Fruit fly (Drosophila melanogaster) whole organism, embryonic: Measurements from ENCODE around the gene Sox100B.

Experiments
- Adf1 ChIP-seq: fragments of 200-800 bp; sonication (Bioruptor generic); IDR thresholded peaks from 2 replicates; pipeline ENCODE4 v1.3.6; 2022; ENCODE audit warnings: missing biosample characterization, missing genetic modification characterization
- CG10654 ChIP-seq: fragments of 200-800 bp; sonication (Bioruptor generic); optimal IDR thresholded peaks from 2 replicates; lab custom pipeline; 2016; ENCODE audit warnings: missing biosample characterization, missing genetic modification characterization
- CG10959 ChIP-seq: fragments of 200-800 bp; sonication (Bioruptor generic); IDR thresholded peaks from 2 replicates; pipeline ENCODE4 v1.3.6; 2022; ENCODE audit warnings: missing biosample characterization, missing genetic modification characterization
- CG11696 ChIP-seq: fragments of 200-800 bp; sonication (Bioruptor generic); IDR thresholded peaks from 2 replicates; pipeline ENCODE4 v1.3.6; 2022; ENCODE audit warnings: missing biosample characterization, missing genetic modification characterization
- CG12744 ChIP-seq: fragments of 200-800 bp; sonication (Bioruptor generic); optimal IDR thresholded peaks from 2 replicates; lab custom pipeline; 2016; ENCODE audit warnings: missing biosample characterization, missing genetic modification characterization
- CG14965 ChIP-seq: fragments of 200-800 bp; sonication (Bioruptor generic); optimal IDR thresholded peaks from 2 replicates; lab custom pipeline; 2016; ENCODE audit warnings: missing biosample characterization, missing genetic modification characterization, borderline replicate concordance
- CG1529 ChIP-seq: fragments of 200-800 bp; sonication (Bioruptor generic); optimal IDR thresholded peaks from 3 replicates; lab custom pipeline; 2018; ENCODE audit warnings: missing biosample characterization, missing genetic modification characterization
- CG16863 ChIP-seq: fragments of 200-800 bp; sonication (Bioruptor generic); optimal IDR thresholded peaks from 3 replicates; lab custom pipeline; 2016; ENCODE audit warnings: missing biosample characterization, missing genetic modification characterization
- CG2199 ChIP-seq: fragments of 200-800 bp; sonication (Bioruptor generic); IDR thresholded peaks from 3 replicates; pipeline ENCODE4 v1.3.6; 2022; ENCODE audit warnings: missing biosample characterization, missing genetic modification characterization
- CG2202 ChIP-seq: fragments of 200-800 bp; sonication (Bioruptor generic); optimal IDR thresholded peaks from 2 replicates; lab custom pipeline; 2018; ENCODE audit warnings: missing biosample characterization, mild to moderate bottlenecking, missing genetic modification characterization
- CG3065 ChIP-seq: fragments of 200-800 bp; sonication (Bioruptor generic); optimal IDR thresholded peaks from 2 replicates; lab custom pipeline; 2016; ENCODE audit warnings: missing biosample characterization, missing genetic modification characterization
- CG3838 ChIP-seq: fragments of 200-800 bp; sonication (Bioruptor generic); optimal IDR thresholded peaks from 3 replicates; lab custom pipeline; 2016; ENCODE audit warnings: missing biosample characterization, missing genetic modification characterization
- CG4617 ChIP-seq: fragments of 200-800 bp; sonication (Bioruptor generic); optimal IDR thresholded peaks from 3 replicates; lab custom pipeline; 2016; ENCODE audit warnings: missing biosample characterization, missing genetic modification characterization, borderline replicate concordance
- CG6254 ChIP-seq: fragments of 200-800 bp; sonication (Bioruptor generic); optimal IDR thresholded peaks from 3 replicates; lab custom pipeline; 2017; ENCODE audit warnings: mild to moderate bottlenecking, missing biosample characterization, missing genetic modification reagents, missing genetic modification characterization
- CG7271 ChIP-seq: fragments of 200-800 bp; sonication (Bioruptor generic); optimal IDR thresholded peaks from 2 replicates; lab custom pipeline; 2018; ENCODE audit warnings: missing biosample characterization, mild to moderate bottlenecking, missing genetic modification characterization, moderate library complexity
- CG7556 ChIP-seq: fragments of 200-800 bp; sonication (Bioruptor generic); optimal IDR thresholded peaks from 2 replicates; lab custom pipeline; 2017; ENCODE audit warnings: missing biosample characterization, mild to moderate bottlenecking, missing genetic modification characterization
- CG8290 ChIP-seq, 3 experiments: fragments of 200-800 bp; sonication (Bioruptor generic); optimal IDR thresholded peaks; 2 replicates each; lab custom pipeline; 2016 to 2019; ENCODE audit warnings: missing biosample characterization in 3 of 3, missing genetic modification characterization in 3 of 3, mild to moderate bottlenecking in 2 of 3, moderate library complexity in 1 of 3
- Dp ChIP-seq: fragments of 200-800 bp; sonication (Bioruptor generic); optimal IDR thresholded peaks from 2 replicates; lab custom pipeline; 2018; ENCODE audit warnings: missing biosample characterization, mild to moderate bottlenecking, missing genetic modification characterization, moderate library complexity
- E2f2 ChIP-seq: fragments of 200-800 bp; sonication (Bioruptor generic); IDR thresholded peaks from 2 replicates; pipeline ENCODE4 v1.3.6; 2022; ENCODE audit warnings: missing biosample characterization, missing genetic modification characterization
- Hsf ChIP-seq: fragments of 200-800 bp; sonication (Bioruptor generic); optimal IDR thresholded peaks from 3 replicates; lab custom pipeline; 2016; ENCODE audit warnings: missing biosample characterization, missing genetic modification characterization
- Max ChIP-seq: fragments of 200-800 bp; sonication (Bioruptor generic); optimal IDR thresholded peaks from 2 replicates; lab custom pipeline; 2016; ENCODE audit warnings: missing biosample characterization, mild to moderate bottlenecking, missing genetic modification characterization
- Myb ChIP-seq: fragments of 200-800 bp; sonication (Bioruptor generic); optimal IDR thresholded peaks from 2 replicates; lab custom pipeline; 2016; ENCODE audit warnings: missing biosample characterization, missing genetic modification characterization
- Nf-YB ChIP-seq: fragments of 200-800 bp; sonication (Bioruptor generic); optimal IDR thresholded peaks from 3 replicates; lab custom pipeline; 2019; ENCODE audit warnings: missing biosample characterization, mild to moderate bottlenecking, missing genetic modification characterization, moderate library complexity
- NfI ChIP-seq: fragments of 200-800 bp; sonication (Bioruptor generic); optimal IDR thresholded peaks from 3 replicates; lab custom pipeline; 2018; ENCODE audit warnings: missing biosample characterization, mild to moderate bottlenecking, missing genetic modification characterization, moderate library complexity
- Opbp ChIP-seq: fragments of 200-800 bp; sonication (Bioruptor generic); IDR thresholded peaks from 3 replicates; pipeline ENCODE4 v1.3.6; 2022; ENCODE audit warnings: missing biosample characterization, missing genetic modification characterization; ENCODE audit not compliant: partially characterized antibody
- Poxn ChIP-seq: fragments of 200-800 bp; sonication (Bioruptor generic); IDR thresholded peaks from 2 replicates; pipeline ENCODE4 v1.3.6; 2022; ENCODE audit warnings: missing biosample characterization, missing genetic modification characterization
- Six4 ChIP-seq: fragments of 200-800 bp; sonication (Bioruptor generic); optimal IDR thresholded peaks from 2 replicates; lab custom pipeline; 2016; ENCODE audit warnings: missing biosample characterization, missing genetic modification characterization
- TFAM ChIP-seq: fragments of 200-800 bp; sonication (Bioruptor generic); optimal IDR thresholded peaks from 2 replicates; lab custom pipeline; 2017; ENCODE audit warnings: missing biosample characterization, missing genetic modification characterization, inconsistent platforms
- amos ChIP-seq: fragments of 200-800 bp; sonication (Bioruptor generic); IDR thresholded peaks from 2 replicates; pipeline ENCODE4 v1.3.6; 2022; ENCODE audit warnings: missing biosample characterization, missing genetic modification characterization; ENCODE audit not compliant: partially characterized antibody
- ato ChIP-seq: fragments of 200-800 bp; sonication (Bioruptor generic); IDR thresholded peaks from 2 replicates; pipeline ENCODE4 v1.3.6; 2022; ENCODE audit warnings: missing biosample characterization, missing genetic modification characterization; ENCODE audit not compliant: partially characterized antibody
- bigmax ChIP-seq: fragments of 200-800 bp; sonication (Bioruptor generic); optimal IDR thresholded peaks from 2 replicates; lab custom pipeline; 2018; ENCODE audit warnings: missing biosample characterization, mild to moderate bottlenecking, missing genetic modification characterization
- chm ChIP-seq: fragments of 200-800 bp; sonication (Bioruptor generic); IDR thresholded peaks from 2 replicates; pipeline ENCODE4 v1.3.6; 2022; ENCODE audit warnings: missing biosample characterization, missing genetic modification characterization
- chn ChIP-seq: fragments of 200-800 bp; sonication (Bioruptor generic); optimal IDR thresholded peaks from 2 replicates; lab custom pipeline; 2016; ENCODE audit warnings: missing biosample characterization, missing genetic modification characterization
- crol ChIP-seq: fragments of 200-800 bp; sonication (Bioruptor generic); IDR thresholded peaks from 2 replicates; pipeline ENCODE4 v1.3.6; 2022; ENCODE audit warnings: missing biosample characterization, missing genetic modification characterization
- dpn ChIP-seq, 2 experiments: fragments of 200-800 bp; sonication (Bioruptor generic); optimal IDR thresholded peaks; 3 replicates each; lab custom pipeline; 2016; ENCODE audit warnings: missing biosample characterization in 2 of 2, missing genetic modification characterization in 2 of 2
- gt ChIP-seq: fragments of 200-800 bp; sonication (Bioruptor generic); IDR thresholded peaks from 2 replicates; pipeline ENCODE4 v1.3.6; 2022; ENCODE audit warnings: missing biosample characterization, missing genetic modification characterization
- ken ChIP-seq: fragments of 200-800 bp; sonication (Bioruptor generic); IDR thresholded peaks from 3 replicates; pipeline ENCODE4 v1.3.6; 2022; ENCODE audit warnings: missing biosample characterization, missing genetic modification characterization
- lbe ChIP-seq: fragments of 200-800 bp; sonication (Bioruptor generic); optimal IDR thresholded peaks from 2 replicates; lab custom pipeline; 2016; ENCODE audit warnings: missing biosample characterization, mild to moderate bottlenecking, missing genetic modification characterization
- lola ChIP-seq, 3 experiments: fragments of >200 bp in 2 of 3; fragments of 200-800 bp in 1 of 3; sonication (Bioruptor generic) in 1 of 3; optimal IDR thresholded peaks; 2 replicates each; lab custom pipeline; 2017 to 2019; ENCODE audit warnings: missing biosample characterization in 3 of 3, missing genetic modification characterization in 3 of 3, mild to moderate bottlenecking in 1 of 3, moderate library complexity in 1 of 3
- maf-S ChIP-seq: fragments of 200-800 bp; sonication (Bioruptor generic); optimal IDR thresholded peaks from 2 replicates; lab custom pipeline; 2016; ENCODE audit warnings: missing biosample characterization, missing genetic modification characterization
- mld ChIP-seq: fragments of 200-800 bp; sonication (Bioruptor generic); IDR thresholded peaks from 3 replicates; pipeline ENCODE4 v1.3.6; 2022; ENCODE audit warnings: missing biosample characterization, missing genetic modification characterization; ENCODE audit not compliant: partially characterized antibody
- onecut ChIP-seq: fragments of 200-800 bp; sonication (Bioruptor generic); IDR thresholded peaks from 2 replicates; pipeline ENCODE4 v1.3.6; 2022; ENCODE audit warnings: missing biosample characterization, missing genetic modification characterization
- phol ChIP-seq: fragments of 200-800 bp; sonication (Bioruptor generic); optimal IDR thresholded peaks from 3 replicates; lab custom pipeline; 2018; ENCODE audit warnings: missing biosample characterization, mild to moderate bottlenecking, missing genetic modification characterization, moderate library complexity
- prd ChIP-seq, 3 experiments: fragments of >200 bp in 2 of 3; fragments of 200-800 bp in 1 of 3; sonication (Bioruptor generic) in 1 of 3; optimal IDR thresholded peaks in 2 of 3; IDR thresholded peaks in 1 of 3; 2 replicates in 2 of 3; 3 replicates in 1 of 3; pipeline versions ENCODE4 v1.3.6 to Lab custom; 2017 to 2022; ENCODE audit warnings: missing biosample characterization in 1 of 3, missing genetic modification characterization in 1 of 3
- pum ChIP-seq: fragments of 200-800 bp; sonication (Bioruptor generic); optimal IDR thresholded peaks from 2 replicates; lab custom pipeline; 2016; ENCODE audit warnings: missing biosample characterization, missing genetic modification characterization
- repo ChIP-seq: fragments of 200-800 bp; sonication (Bioruptor generic); optimal IDR thresholded peaks from 2 replicates; lab custom pipeline; 2016; ENCODE audit warnings: missing biosample characterization, missing genetic modification characterization
- sd ChIP-seq: fragments of 200-800 bp; sonication (Bioruptor generic); optimal IDR thresholded peaks from 3 replicates; lab custom pipeline; 2018; ENCODE audit warnings: missing biosample characterization, mild to moderate bottlenecking, missing genetic modification characterization, moderate library complexity
- slbo ChIP-seq: fragments of 200-800 bp; sonication (Bioruptor generic); IDR thresholded peaks from 2 replicates; pipeline ENCODE4 v1.3.6; 2022; ENCODE audit warnings: missing biosample characterization, missing genetic modification characterization
- ssp ChIP-seq: fragments of 200-800 bp; sonication (Bioruptor generic); IDR thresholded peaks from 2 replicates; pipeline ENCODE4 v1.3.6; 2022; ENCODE audit warnings: missing biosample characterization, missing genetic modification characterization

Sox100B gene

DNA sequence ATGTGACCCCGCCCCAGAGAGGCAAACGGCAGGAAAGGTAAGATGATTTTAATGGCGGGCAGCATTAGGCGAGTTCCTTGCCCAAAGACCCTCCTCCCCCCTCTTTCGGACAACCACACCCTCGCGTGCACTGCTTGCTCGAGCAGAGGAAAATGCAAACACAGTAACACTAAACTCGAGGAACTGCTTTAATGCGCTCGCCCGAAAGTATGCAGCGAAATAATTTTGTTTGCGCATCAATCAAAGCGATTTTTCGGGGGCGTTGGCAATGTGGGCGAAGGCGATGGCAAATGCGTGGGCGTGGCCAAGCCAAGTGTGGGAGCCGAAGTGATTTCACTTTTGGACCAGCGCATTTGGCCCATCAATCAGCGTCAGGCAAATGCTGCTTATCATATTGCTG lies 21.3 kb downstream of the Sox100B start (continued):
- TF ChIP-seq TFAM (GFP tag; lab: Kevin White, UChicago): no peak
- no peak for TF ChIP-seq CG11696 (GFP tag; lab: Robert Waterston, UW)
- no peak for TF ChIP-seq maf-S
- peak; percentile 20; the same call in 1 of the 2 replicates for TF ChIP-seq slbo (GFP tag; lab: Robert Waterston, UW)
- TF ChIP-seq sd: no peak
- no peak for TF ChIP-seq CG1529 (GFP tag; lab: Kevin White, UChicago)
- peak; percentile 45; the same call in 1 of the 2 replicates for TF ChIP-seq ato
- peak; percentile 14 for TF ChIP-seq Myb (GFP tag; lab: Kevin White, UChicago)
- peak; percentile 69; the same call in 2 of the 3 replicates for TF ChIP-seq Opbp (GFP tag; lab: Robert Waterston, UW)
- TF ChIP-seq Hsf (GFP tag; lab: Kevin White, UChicago): no peak
- TF ChIP-seq amos (GFP tag; lab: Robert Waterston, UW): peak; percentile 29; the same call in 1 of the 2 replicates
- TF ChIP-seq CG7556: no peak
- no peak for TF ChIP-seq gt (GFP tag; lab: Robert Waterston, UW)
- no peak for TF ChIP-seq CG7271 (tag; lab: Kevin White, UChicago)
- TF ChIP-seq CG4617 (GFP tag; lab: Kevin White, UChicago): no peak
- no peak for TF ChIP-seq bigmax (GFP tag; lab: Kevin White, UChicago)
- TF ChIP-seq CG3065: peak; percentile 98
- peak; percentile 98 for TF ChIP-seq crol
- no peak; the same call in 1 of the 3 replicates for TF ChIP-seq CG2199 (GFP tag; lab: Robert Waterston, UW)
- no peak for TF ChIP-seq CG2202
- TF ChIP-seq Six4 (GFP tag; lab: Kevin White, UChicago): no peak
- no peak for TF ChIP-seq CG6254
- TF ChIP-seq phol: no peak
- peak; percentile 57 for TF ChIP-seq CG8290 (GFP tag; optimal IDR thresholded peaks at IDR 0.05; lab: Kevin White, UChicago)
- TF ChIP-seq CG8290 (tag; optimal IDR thresholded peaks at IDR 0.05; lab: Kevin White, UChicago): peak; percentile 58 to 78
- no peak for TF ChIP-seq CG10654 (GFP tag; lab: Kevin White, UChicago)
- peak; percentile 3 for TF ChIP-seq pum
- TF ChIP-seq mld (GFP tag; lab: Robert Waterston, UW): no peak
- peak; percentile 15; the same call in 1 of the 2 replicates for TF ChIP-seq E2f2
- no peak for TF ChIP-seq CG10959 (GFP tag; lab: Robert Waterston, UW)
- TF ChIP-seq Nf-YB (GFP tag; lab: Kevin White, UChicago): peak; percentile 20
- peak; percentile 31 for TF ChIP-seq NfI (GFP tag; lab: Kevin White, UChicago)
- peak; percentile 73 for TF ChIP-seq CG12744 (GFP tag; lab: Kevin White, UChicago)
- peak; percentile 17 for TF ChIP-seq CG16863 (GFP tag; lab: Kevin White, UChicago)
- no peak for TF ChIP-seq ssp
- TF ChIP-seq Adf1 (GFP tag; lab: Robert Waterston, UW): 0 out of 2 replicates have a peak, but pooled peaks have one; percentile 28
- TF ChIP-seq Poxn (GFP tag; lab: Robert Waterston, UW): no peak
- no peak for TF ChIP-seq repo (GFP tag; lab: Kevin White, UChicago)
- TF ChIP-seq Dp: no peak
- TF ChIP-seq lbe (GFP tag; lab: Kevin White, UChicago): no peak
- no peak for TF ChIP-seq CG14965 (GFP tag; lab: Kevin White, UChicago)
- TF ChIP-seq chn (GFP tag; lab: Kevin White, UChicago): peak; percentile 68
- TF ChIP-seq onecut: no peak
- peak in 1 of 2 experiments; percentile 1 for TF ChIP-seq dpn (GFP tag; optimal IDR thresholded peaks at IDR 0.05; lab: Kevin White, UChicago)
- TF ChIP-seq CG3838 (GFP tag; lab: Kevin White, UChicago): no peak
- TF ChIP-seq prd (optimal IDR thresholded peaks at IDR 0.05; lab: Kevin White, UChicago): no peak
- TF ChIP-seq prd (GFP tag; IDR thresholded peaks at IDR 0.05; lab: Robert Waterston, UW): 0 out of 3 replicates have a peak, but pooled peaks have one; percentile 5
- TF ChIP-seq lola (GFP tag; optimal IDR thresholded peaks at IDR 0.05; lab: Kevin White, UChicago): no peak
- peak; percentile 66; the same call in 1 of the 3 replicates for TF ChIP-seq ken
- no peak for TF ChIP-seq Max (GFP tag; lab: Kevin White, UChicago)
- TF ChIP-seq chm (GFP tag; lab: Robert Waterston, UW): peak; percentile 74
